Fruit fly (Drosophila melanogaster) whole organism, embryonic: Measurements from ENCODE around the gene Jhbp16.

ENCODE experiments used
- BtbVII ChIP-seq: fragments of 200-800 bp; sonication (Bioruptor generic); optimal IDR thresholded peaks from 3 replicates; lab custom pipeline; 2017; ENCODE audit warnings: missing biosample characterization, mild to moderate bottlenecking, missing genetic modification characterization
- Bteb2 ChIP-seq: fragments of 200-800 bp; sonication (Bioruptor generic); optimal IDR thresholded peaks from 2 replicates; lab custom pipeline; 2016; ENCODE audit warnings: missing biosample characterization, missing genetic modification characterization
- CG10209 ChIP-seq: fragments of 200-800 bp; sonication (Bioruptor generic); optimal IDR thresholded peaks from 3 replicates; lab custom pipeline; 2017; ENCODE audit warnings: missing biosample characterization, mild to moderate bottlenecking, missing genetic modification characterization, missing genetic modification reagents
- CG12071 ChIP-seq: fragments of 200-800 bp; sonication (Bioruptor generic); optimal IDR thresholded peaks from 3 replicates; lab custom pipeline; 2018; ENCODE audit warnings: missing biosample characterization, mild to moderate bottlenecking, missing genetic modification characterization
- CG1233 ChIP-seq: fragments of 200-800 bp; sonication (Bioruptor generic); optimal IDR thresholded peaks from 4 replicates; lab custom pipeline; 2018; ENCODE audit warnings: missing biosample characterization, mild to moderate bottlenecking, missing genetic modification characterization
- CG12769 ChIP-seq: fragments of 200-800 bp; sonication (Bioruptor generic); optimal IDR thresholded peaks from 2 replicates; lab custom pipeline; 2019; ENCODE audit warnings: missing biosample characterization, mild to moderate bottlenecking, missing genetic modification characterization, moderate library complexity
- CG13123 ChIP-seq: fragments of 200-800 bp; sonication (Bioruptor generic); optimal IDR thresholded peaks from 2 replicates; lab custom pipeline; 2016; ENCODE audit warnings: missing biosample characterization, missing genetic modification characterization
- CG13624 ChIP-seq: fragments of 200-800 bp; sonication (Bioruptor generic); optimal IDR thresholded peaks from 2 replicates; lab custom pipeline; 2016; ENCODE audit warnings: missing biosample characterization, missing genetic modification characterization
- CG3065 ChIP-seq: fragments of 200-800 bp; sonication (Bioruptor generic); optimal IDR thresholded peaks from 2 replicates; lab custom pipeline; 2016; ENCODE audit warnings: missing biosample characterization, missing genetic modification characterization
- CG31441 ChIP-seq: fragments of 200-800 bp; sonication (Bioruptor generic); IDR thresholded peaks from 2 replicates; pipeline ENCODE4 v1.3.6; 2022; ENCODE audit warnings: missing biosample characterization, missing genetic modification characterization
- CG32767 ChIP-seq: fragments of 200-800 bp; sonication (Bioruptor generic); IDR thresholded peaks from 2 replicates; pipeline ENCODE4 v1.3.6; 2022; ENCODE audit warnings: missing biosample characterization, missing genetic modification characterization
- CG32772 ChIP-seq: fragments of 200-800 bp; sonication (Bioruptor generic); IDR thresholded peaks from 2 replicates; pipeline ENCODE4 v1.3.6; 2022; ENCODE audit warnings: missing biosample characterization, missing genetic modification characterization
- CG6175 ChIP-seq: fragments of 200-800 bp; sonication (Bioruptor generic); IDR thresholded peaks from 3 replicates; pipeline ENCODE4 v1.3.6; 2022; ENCODE audit warnings: missing biosample characterization, missing genetic modification characterization
- CG7928 ChIP-seq: fragments of 200-800 bp; sonication (Bioruptor generic); optimal IDR thresholded peaks from 2 replicates; lab custom pipeline; 2017; ENCODE audit warnings: missing biosample characterization, mild to moderate bottlenecking, missing genetic modification characterization
- CG8290 ChIP-seq, 3 experiments: fragments of 200-800 bp; sonication (Bioruptor generic); optimal IDR thresholded peaks; 2 replicates each; lab custom pipeline; 2016 to 2019; ENCODE audit warnings: missing biosample characterization in 3 of 3, missing genetic modification characterization in 3 of 3, mild to moderate bottlenecking in 2 of 3, moderate library complexity in 1 of 3
- CG8478 ChIP-seq: fragments of >200 bp; optimal IDR thresholded peaks from 2 replicates; lab custom pipeline; 2018
- CG8944 ChIP-seq: fragments of 200-800 bp; sonication (Bioruptor generic); optimal IDR thresholded peaks from 3 replicates; lab custom pipeline; 2016; ENCODE audit warnings: missing biosample characterization, missing genetic modification characterization
- CG9609 ChIP-seq: fragments of 200-800 bp; sonication (Bioruptor generic); optimal IDR thresholded peaks from 3 replicates; lab custom pipeline; 2016; ENCODE audit warnings: missing biosample characterization, missing genetic modification characterization
- CG9876 ChIP-seq: fragments of 200-800 bp; sonication (Bioruptor generic); optimal IDR thresholded peaks from 2 replicates; lab custom pipeline; 2016; ENCODE audit warnings: missing biosample characterization, missing genetic modification characterization
- Dek ChIP-seq: fragments of 200-800 bp; sonication (Bioruptor generic); optimal IDR thresholded peaks from 3 replicates; lab custom pipeline; 2019; ENCODE audit warnings: missing biosample characterization, mild to moderate bottlenecking, missing genetic modification characterization, moderate library complexity
- Doc2 ChIP-seq: fragments of 200-800 bp; sonication (Bioruptor generic); IDR thresholded peaks from 2 replicates; pipeline ENCODE4 v1.3.6; 2022; ENCODE audit warnings: missing biosample characterization, missing genetic modification characterization
- Hmr ChIP-seq: fragments of 200-800 bp; sonication (Bioruptor generic); optimal IDR thresholded peaks from 3 replicates; lab custom pipeline; 2017; ENCODE audit warnings: mild to moderate bottlenecking, missing biosample characterization, missing genetic modification reagents, missing genetic modification characterization
- Hr78 ChIP-seq, 2 experiments: fragments of 200-800 bp in 1 of 2; fragments of >200 bp in 1 of 2; sonication (Bioruptor generic) in 1 of 2; optimal IDR thresholded peaks; 2 replicates each; lab custom pipeline; 2017 to 2019; ENCODE audit warnings: missing biosample characterization in 2 of 2, missing genetic modification characterization in 2 of 2, mild to moderate bottlenecking in 1 of 2, moderate library complexity in 1 of 2
- Hsf ChIP-seq: fragments of 200-800 bp; sonication (Bioruptor generic); optimal IDR thresholded peaks from 3 replicates; lab custom pipeline; 2016; ENCODE audit warnings: missing biosample characterization, missing genetic modification characterization
- Lhr ChIP-seq: fragments of 200-800 bp; sonication (Bioruptor generic); optimal IDR thresholded peaks from 3 replicates; lab custom pipeline; 2017; ENCODE audit warnings: mild to moderate bottlenecking, missing biosample characterization, missing genetic modification reagents, missing genetic modification characterization
- Max ChIP-seq: fragments of 200-800 bp; sonication (Bioruptor generic); optimal IDR thresholded peaks from 2 replicates; lab custom pipeline; 2016; ENCODE audit warnings: missing biosample characterization, mild to moderate bottlenecking, missing genetic modification characterization
- Nf-YA ChIP-seq: fragments of 200-800 bp; sonication (Bioruptor generic); IDR thresholded peaks from 2 replicates; pipeline ENCODE4 v1.3.6; 2022; ENCODE audit warnings: missing biosample characterization, missing genetic modification characterization
- Oli ChIP-seq: fragments of 200-800 bp; sonication (Bioruptor generic); optimal IDR thresholded peaks from 2 replicates; lab custom pipeline; 2018; ENCODE audit warnings: missing biosample characterization, mild to moderate bottlenecking, missing genetic modification characterization, moderate library complexity
- Rx ChIP-seq: fragments of 200-800 bp; sonication (Bioruptor generic); IDR thresholded peaks from 2 replicates; pipeline ENCODE4 v1.3.6; 2022; ENCODE audit warnings: missing biosample characterization, missing genetic modification characterization
- TFAM ChIP-seq: fragments of 200-800 bp; sonication (Bioruptor generic); optimal IDR thresholded peaks from 2 replicates; lab custom pipeline; 2017; ENCODE audit warnings: missing biosample characterization, missing genetic modification characterization, inconsistent platforms
- crol ChIP-seq: fragments of 200-800 bp; sonication (Bioruptor generic); IDR thresholded peaks from 2 replicates; pipeline ENCODE4 v1.3.6; 2022; ENCODE audit warnings: missing biosample characterization, missing genetic modification characterization
- dmrt11E ChIP-seq: fragments of 200-800 bp; sonication (Bioruptor generic); optimal IDR thresholded peaks from 3 replicates; lab custom pipeline; 2018; ENCODE audit warnings: missing biosample characterization, mild to moderate bottlenecking, missing genetic modification characterization, moderate library complexity
- ems ChIP-seq: fragments of 200-800 bp; sonication (Bioruptor generic); optimal IDR thresholded peaks from 3 replicates; lab custom pipeline; 2016; ENCODE audit warnings: missing biosample characterization, missing genetic modification characterization
- fd64A ChIP-seq: fragments of 200-800 bp; sonication (Bioruptor generic); optimal IDR thresholded peaks from 3 replicates; lab custom pipeline; 2018; ENCODE audit warnings: missing biosample characterization, mild to moderate bottlenecking, missing genetic modification characterization
- gro ChIP-seq: fragments of 200-800 bp; sonication (Bioruptor generic); optimal IDR thresholded peaks from 2 replicates; lab custom pipeline; 2016; ENCODE audit warnings: missing biosample characterization, missing genetic modification characterization
- hb ChIP-seq: fragments of 200-800 bp; sonication (Bioruptor generic); IDR thresholded peaks from 3 replicates; pipeline ENCODE4 v1.3.6; 2022; ENCODE audit warnings: missing biosample characterization, missing genetic modification characterization; ENCODE audit not compliant: partially characterized antibody
- hth ChIP-seq: fragments of >200 bp; optimal IDR thresholded peaks from 2 replicates; lab custom pipeline; 2017; ENCODE audit warnings: inconsistent platforms
- jigr1 ChIP-seq: fragments of 200-800 bp; sonication (Bioruptor generic); IDR thresholded peaks from 3 replicates; pipeline ENCODE4 v1.3.6; 2022; ENCODE audit warnings: missing biosample characterization, missing genetic modification characterization
- lmd ChIP-seq: fragments of 200-800 bp; sonication (Bioruptor generic); IDR thresholded peaks from 2 replicates; pipeline ENCODE4 v1.3.6; 2022; ENCODE audit warnings: missing biosample characterization, missing genetic modification characterization
- repo ChIP-seq: fragments of 200-800 bp; sonication (Bioruptor generic); optimal IDR thresholded peaks from 2 replicates; lab custom pipeline; 2016; ENCODE audit warnings: missing biosample characterization, missing genetic modification characterization
- salm ChIP-seq: fragments of 200-800 bp; sonication (Bioruptor generic); optimal IDR thresholded peaks from 2 replicates; lab custom pipeline; 2018; ENCODE audit warnings: missing biosample characterization, mild to moderate bottlenecking, missing genetic modification characterization
- seq ChIP-seq: fragments of 200-800 bp; sonication (Bioruptor generic); IDR thresholded peaks from 2 replicates; pipeline ENCODE4 v1.3.6; 2022; ENCODE audit warnings: missing biosample characterization, missing genetic modification characterization
- shn ChIP-seq: fragments of 200-800 bp; sonication (Bioruptor generic); optimal IDR thresholded peaks from 3 replicates; lab custom pipeline; 2016; ENCODE audit warnings: missing biosample characterization, missing genetic modification characterization
- sna ChIP-seq: fragments of 200-800 bp; sonication (Bioruptor generic); IDR thresholded peaks from 2 replicates; pipeline ENCODE4 v1.3.6; 2022; ENCODE audit warnings: missing biosample characterization, missing genetic modification characterization; ENCODE audit not compliant: partially characterized antibody
- trh ChIP-seq: fragments of 200-800 bp; sonication (Bioruptor generic); optimal IDR thresholded peaks from 2 replicates; lab custom pipeline; 2016; ENCODE audit warnings: missing biosample characterization, missing genetic modification characterization
- ttk ChIP-seq: fragments of 200-800 bp; sonication (Bioruptor generic); IDR thresholded peaks from 2 replicates; pipeline ENCODE4 v2.1.2; 2022; ENCODE audit warnings: missing biosample characterization, missing genetic modification characterization
- wdn ChIP-seq: fragments of 200-800 bp; sonication (Bioruptor generic); IDR thresholded peaks from 2 replicates; pipeline ENCODE4 v1.3.6; 2022; ENCODE audit warnings: missing biosample characterization, missing genetic modification characterization
- wek ChIP-seq: fragments of 200-800 bp; sonication (Bioruptor generic); optimal IDR thresholded peaks from 3 replicates; lab custom pipeline; 2018; ENCODE audit warnings: missing biosample characterization, mild to moderate bottlenecking, missing genetic modification characterization, moderate library complexity
- zf30C ChIP-seq: fragments of 200-800 bp; sonication (Bioruptor generic); optimal IDR thresholded peaks from 3 replicates; lab custom pipeline; 2018; ENCODE audit warnings: missing biosample characterization, mild to moderate bottlenecking, missing genetic modification characterization
- zfh2 ChIP-seq: fragments of 200-800 bp; sonication (Bioruptor generic); optimal IDR thresholded peaks from 2 replicates; lab custom pipeline; 2016; ENCODE audit warnings: missing biosample characterization, missing genetic modification characterization

The Jhbp16 gene

dm6 chr3R:21632930-21633780 lies 31.0 kb upstream of the Jhbp16 start (continued):
- TF ChIP-seq CG9609 (GFP tag; lab: Kevin White, UChicago), result no peak
- no peak for TF ChIP-seq seq
- no peak for TF ChIP-seq ems
- TF ChIP-seq Hmr (GFP tag; lab: Kevin White, UChicago), result peak; percentile 26
- no peak for TF ChIP-seq wdn (GFP tag; lab: Robert Waterston, UW)
- TF ChIP-seq BtbVII, result no peak
- peak; percentile 27 for TF ChIP-seq Oli (tag; lab: Kevin White, UChicago)
- TF ChIP-seq CG32772 (GFP tag; lab: Robert Waterston, UW), result no peak
- TF ChIP-seq Bteb2 (GFP tag; lab: Kevin White, UChicago), result no peak
- no peak for TF ChIP-seq CG13123 (GFP tag; lab: Kevin White, UChicago)
- TF ChIP-seq hb (GFP tag; lab: Robert Waterston, UW), result no peak
- TF ChIP-seq repo (GFP tag; lab: Kevin White, UChicago), result no peak
- TF ChIP-seq zf30C (GFP tag; lab: Kevin White, UChicago), result no peak
- TF ChIP-seq Max (GFP tag; lab: Kevin White, UChicago), result no peak
- no peak for TF ChIP-seq CG12769 (tag; lab: Kevin White, UChicago)
- TF ChIP-seq trh, result no peak
- TF ChIP-seq CG8944 (GFP tag; lab: Kevin White, UChicago), result no peak
- no peak for TF ChIP-seq shn
- no peak for TF ChIP-seq CG13624
- TF ChIP-seq wek (GFP tag; lab: Kevin White, UChicago), result no peak
- TF ChIP-seq TFAM, result no peak
- no peak for TF ChIP-seq fd64A (GFP tag; lab: Kevin White, UChicago)
- no peak for TF ChIP-seq CG31441
- TF ChIP-seq CG3065 (GFP tag; lab: Kevin White, UChicago), result no peak
- no peak for TF ChIP-seq CG12071 (GFP tag; lab: Kevin White, UChicago)
- TF ChIP-seq zfh2, result no peak
- no peak for TF ChIP-seq gro (GFP tag; lab: Kevin White, UChicago)
- no peak for TF ChIP-seq CG9876 (GFP tag; lab: Kevin White, UChicago)
- TF ChIP-seq Hsf (GFP tag; lab: Kevin White, UChicago), result no peak
- TF ChIP-seq ttk (GFP tag; lab: Robert Waterston, UW), result no peak
- no peak for TF ChIP-seq Nf-YA (GFP tag; lab: Robert Waterston, UW)
- no peak for TF ChIP-seq CG32767 (GFP tag; lab: Robert Waterston, UW)
- TF ChIP-seq dmrt11E (tag; lab: Kevin White, UChicago), result peak; percentile 68
- TF ChIP-seq salm, result no peak
- no peak for TF ChIP-seq hth
- no peak for TF ChIP-seq jigr1 (GFP tag; lab: Robert Waterston, UW)
- TF ChIP-seq sna (GFP tag; lab: Robert Waterston, UW), result no peak
- TF ChIP-seq CG7928 (GFP tag; lab: Kevin White, UChicago), result no peak
- TF ChIP-seq Dek (tag; lab: Kevin White, UChicago), result peak; percentile 48
- no peak for TF ChIP-seq lmd (GFP tag; lab: Robert Waterston, UW)
- TF ChIP-seq Lhr, result peak; percentile 4
- peak in 1 of 2 experiments; percentile 40 for TF ChIP-seq Hr78 (GFP tag; optimal IDR thresholded peaks at IDR 0.05; lab: Kevin White, UChicago)
- no peak for TF ChIP-seq CG8478 (lab: Kevin White, UChicago)
- no peak for TF ChIP-seq Rx (GFP tag; lab: Robert Waterston, UW)
- TF ChIP-seq CG1233 (GFP tag; lab: Kevin White, UChicago), result peak; percentile 11
- peak; percentile 8 for TF ChIP-seq CG8290 (GFP tag; optimal IDR thresholded peaks at IDR 0.05; lab: Kevin White, UChicago)
- peak in 1 of 2 experiments; percentile 51 for TF ChIP-seq CG8290 (tag; optimal IDR thresholded peaks at IDR 0.05; lab: Kevin White, UChicago)
- TF ChIP-seq Doc2, result no peak
- peak; percentile 34 for TF ChIP-seq CG10209 (GFP tag; lab: Kevin White, UChicago)
- no peak for TF ChIP-seq CG6175 (GFP tag; lab: Robert Waterston, UW)
- no peak for TF ChIP-seq crol (GFP tag; lab: Robert Waterston, UW)
